Worm (Caenorhabditis elegans): ENCODE measurements around the gene M04D8.8.
"Not testable (repeated sequence)": the region's sequence is repeated elsewhere in the genome, so short reads cannot be mapped to it uniquely, and the experiment has no call there.

M04D8.8 gene

DNA sequence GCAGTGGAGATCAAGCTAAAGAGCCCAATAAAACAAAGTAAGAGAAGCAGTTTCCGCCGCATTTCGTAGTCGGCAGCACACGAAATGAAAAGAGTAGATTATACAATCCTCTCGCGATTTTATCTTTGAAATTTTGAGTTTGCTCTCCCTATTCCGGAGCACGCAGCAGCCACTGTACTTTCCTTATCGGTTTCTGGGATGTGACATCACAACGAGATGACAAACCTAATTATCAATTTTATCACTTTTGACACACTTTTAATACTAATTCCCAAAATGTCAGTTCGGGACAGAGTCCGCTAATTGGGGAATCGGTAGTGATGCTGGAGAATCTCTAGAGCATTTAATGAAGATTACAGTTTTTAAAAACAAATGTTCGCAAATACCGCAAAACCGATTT, 15.7 kb downstream of the M04D8.8 start, which contains the start of gene T16G12.1:
Gene T16G12.1, minus strand, starts transcription at position 176 of the 400 bp plus-strand sequence.
- TF ChIP-seq pha-4 (tag; optimal IDR thresholded peaks at IDR 0.05): no peak
- TF ChIP-seq lin-15B (tag; optimal IDR thresholded peaks at IDR 0.05): no peak
- TF ChIP-seq ceh-9 (tag; optimal IDR thresholded peaks at IDR 0.05): no peak
- TF ChIP-seq pqm-1 (tag; optimal IDR thresholded peaks at IDR 0.05): peak; percentile 60
- TF ChIP-seq lin-39 (tag; optimal IDR thresholded peaks at IDR 0.05): no peak
- peak; percentile 82 for TF ChIP-seq elt-2 (tag; optimal IDR thresholded peaks at IDR 0.05)
- TF ChIP-seq fkh-2 (tag; optimal IDR thresholded peaks at IDR 0.05): no peak
- no peak for TF ChIP-seq nhr-76 (tag; optimal IDR thresholded peaks at IDR 0.05)
- TF ChIP-seq egl-5 (tag; optimal IDR thresholded peaks at IDR 0.05): no peak
- TF ChIP-seq nhr-67 (tag; optimal IDR thresholded peaks at IDR 0.05): no peak
- TF ChIP-seq lsy-12 (tag; optimal IDR thresholded peaks at IDR 0.05): no peak
- no peak for TF ChIP-seq nhr-237 (tag; optimal IDR thresholded peaks at IDR 0.05)
- TF ChIP-seq ztf-4 (tag; optimal IDR thresholded peaks at IDR 0.05): no peak
- TF ChIP-seq unc-39 (tag; optimal IDR thresholded peaks at IDR 0.05): no peak

- not testable (repeated sequence) for TF ChIP-seq mml-1, elt-1, skn-1 (tag; optimal IDR thresholded peaks at IDR 0.05)
These were observed 16.3 kb downstream of the M04D8.8 start, which contains the start of gene T16G12.3 for ce11 chrIII:10050321-10050720. Gene T16G12.3 (plus strand): TSS chrIII:10050621.

- not testable (repeated sequence) for TF ChIP-seq egl-27, ceh-28, daf-12 (tag; optimal IDR thresholded peaks at IDR 0.05)
These were observed 19.3 kb downstream of the M04D8.8 start, which contains the start of gene T16G12.12 for ce11 chrIII:10053312-10053711. Gene T16G12.12 (plus strand): TSS chrIII:10053612.

- TF ChIP-seq eor-1 (tag; optimal IDR thresholded peaks at IDR 0.05) (no peak), nhr-43 (tag; optimal IDR thresholded peaks at IDR 0.05; ENCODE audit: poor library complexity, severe bottlenecking) (no peak), nfya-1 (tag; optimal IDR thresholded peaks at IDR 0.05; ENCODE audit: insufficient read depth) (no peak), jun-1 (tag; optimal IDR thresholded peaks at IDR 0.05) (no peak), unc-62 (GFP tag; optimal IDR thresholded peaks at IDR 0.05) (no peak), lsy-12 (tag; optimal IDR thresholded peaks at IDR 0.05) (no peak)
These were observed 22.1 kb downstream of the M04D8.8 start, which contains the start of gene T16G12.10 for ce11 chrIII:10056033-10056432. Gene T16G12.10 (minus strand): TSS chrIII:10056133.

- TF ChIP-seq elt-1 (tag; optimal IDR thresholded peaks at IDR 0.05) (no peak), pqm-1 (tag; optimal IDR thresholded peaks at IDR 0.05) (no peak), elt-3 (tag; optimal IDR thresholded peaks at IDR 0.05) (no peak), nhr-76 (tag; optimal IDR thresholded peaks at IDR 0.05) (no peak), ceh-16 (tag; optimal IDR thresholded peaks at IDR 0.05) (no peak), lin-15B (tag; optimal IDR thresholded peaks at IDR 0.05) (no peak), ztf-11 (tag; optimal IDR thresholded peaks at IDR 0.05) (no peak), hmg-11 (tag; optimal IDR thresholded peaks at IDR 0.05) (no peak), nhr-11 (tag; optimal IDR thresholded peaks at IDR 0.05) (no peak), jun-1 (tag; optimal IDR thresholded peaks at IDR 0.05) (no peak), fkh-10 (GFP tag; optimal IDR thresholded peaks at IDR 0.05) (no peak), egl-27 (tag; optimal IDR thresholded peaks at IDR 0.05) (no peak), ZK546.5 (tag; optimal IDR thresholded peaks at IDR 0.05) (no peak)
These were observed 23.5 kb downstream of the M04D8.8 start, which contains the start of gene T16G12.4 for ce11 chrIII:10057518-10057917. Gene T16G12.4 (plus strand): TSS chrIII:10057818.

- TF ChIP-seq elt-2 (tag; optimal IDR thresholded peaks at IDR 0.05) (no peak), ceh-82 (tag; optimal IDR thresholded peaks at IDR 0.05) (no peak), elt-1 (tag; optimal IDR thresholded peaks at IDR 0.05) (no peak), tbx-2 (tag; optimal IDR thresholded peaks at IDR 0.05) (no peak), lsy-12 (tag; optimal IDR thresholded peaks at IDR 0.05) (no peak), mml-1 (tag; optimal IDR thresholded peaks at IDR 0.05) (no peak), snpc-4 (tag; optimal IDR thresholded peaks at IDR 0.05) (no peak), ZK546.5 (tag; optimal IDR thresholded peaks at IDR 0.05) (no peak), nhr-237 (tag; optimal IDR thresholded peaks at IDR 0.05) (no peak), aly-2 (tag; optimal IDR thresholded peaks at IDR 0.05) (no peak), nhr-67 (tag; optimal IDR thresholded peaks at IDR 0.05) (no peak), nhr-23 (tag; optimal IDR thresholded peaks at IDR 0.05) (no peak), daf-12 (tag; optimal IDR thresholded peaks at IDR 0.05) (no peak), ceh-16 (tag; optimal IDR thresholded peaks at IDR 0.05) (no peak), zag-1 (tag; optimal IDR thresholded peaks at IDR 0.05) (no peak), unc-39 (tag; optimal IDR thresholded peaks at IDR 0.05) (no peak), nhr-43 (tag; optimal IDR thresholded peaks at IDR 0.05; ENCODE audit: poor library complexity, severe bottlenecking) (no peak), ztf-11 (tag; optimal IDR thresholded peaks at IDR 0.05) (no peak), nhr-28 (tag; optimal IDR thresholded peaks at IDR 0.05) (no peak)
These were observed 25.0 kb downstream of the M04D8.8 start, which contains the start of gene T16G12.8 for ce11 chrIII:10059002-10059401. Gene T16G12.8 (plus strand): TSS chrIII:10059302.
